Worm (Caenorhabditis elegans): ENCODE data around the gene mps-4.

The mps-4 gene

ce11 chrIII:8305816-8306215 lies 34.2 kb upstream of the mps-4 start:
- TF ChIP-seq ztf-29 (GFP tag; IDR thresholded peaks at IDR 0.05) (no peak), med-1 (GFP tag; optimal IDR thresholded peaks at IDR 0.05; ENCODE audit: insufficient read depth) (no peak), tab-1 (GFP tag; IDR thresholded peaks at IDR 0.05) (no peak), flt-1 (GFP tag; IDR thresholded peaks at IDR 0.05) (no peak), cog-1 (tag; optimal IDR thresholded peaks at IDR 0.05) (no peak), ref-1 (GFP tag; conservative IDR thresholded peaks at IDR 0.05) (no peak), T22C8.4 (GFP tag; IDR thresholded peaks at IDR 0.05) (no peak), ztf-23 (GFP tag; IDR thresholded peaks at IDR 0.05) (no peak), klf-2 (GFP tag; conservative IDR thresholded peaks at IDR 0.05) (no peak)

ce11 chrIII:8305304-8305703 lies 33.7 kb upstream of the mps-4 start:
- TF ChIP-seq med-1 (GFP tag; optimal IDR thresholded peaks at IDR 0.05; ENCODE audit: insufficient read depth) (no peak), T22C8.4 (GFP tag; IDR thresholded peaks at IDR 0.05) (no peak)

- TF ChIP-seq ztf-29 (GFP tag; IDR thresholded peaks at IDR 0.05), result no peak
- no peak for TF ChIP-seq med-1 (GFP tag; optimal IDR thresholded peaks at IDR 0.05; ENCODE audit: insufficient read depth)
- no peak for TF ChIP-seq tab-1 (GFP tag; IDR thresholded peaks at IDR 0.05)
- no peak for TF ChIP-seq klf-2 (GFP tag; conservative IDR thresholded peaks at IDR 0.05)
- TF ChIP-seq ref-1 (GFP tag; conservative IDR thresholded peaks at IDR 0.05), result no peak
- no peak for TF ChIP-seq T22C8.4 (GFP tag; IDR thresholded peaks at IDR 0.05)
- TF ChIP-seq ztf-23 (GFP tag; IDR thresholded peaks at IDR 0.05), result no peak
- no peak for TF ChIP-seq cog-1 (tag; optimal IDR thresholded peaks at IDR 0.05)
- TF ChIP-seq flt-1 (GFP tag; IDR thresholded peaks at IDR 0.05), result no peak
Observed at ce11 chrIII:8303440-8303839, 31.9 kb upstream of the mps-4 start.

ce11 chrIII:8300860-8301396 lies 29.4 kb upstream of the mps-4 start:
- no peak for TF ChIP-seq klf-2 (GFP tag; conservative IDR thresholded peaks at IDR 0.05)
- 0 out of 2 replicates have a peak, but pooled peaks have one; percentile 15 for TF ChIP-seq flt-1 (GFP tag; IDR thresholded peaks at IDR 0.05)

- TF ChIP-seq tab-1 (GFP tag; IDR thresholded peaks at IDR 0.05), result no peak
- TF ChIP-seq ztf-23 (GFP tag; IDR thresholded peaks at IDR 0.05), result no peak
- TF ChIP-seq flt-1 (GFP tag; IDR thresholded peaks at IDR 0.05), result no peak
- no peak for TF ChIP-seq cog-1 (tag; optimal IDR thresholded peaks at IDR 0.05)
- no peak for TF ChIP-seq ztf-29 (GFP tag; IDR thresholded peaks at IDR 0.05)
- no peak for TF ChIP-seq klf-2 (GFP tag; conservative IDR thresholded peaks at IDR 0.05)
Observed at ce11 chrIII:8299734-8300133, 28.2 kb upstream of the mps-4 start.

- TF ChIP-seq ztf-23 (GFP tag; IDR thresholded peaks at IDR 0.05), result no peak
- 0 out of 2 replicates have a peak, but pooled peaks have one; percentile 66 for TF ChIP-seq tab-1 (GFP tag; IDR thresholded peaks at IDR 0.05)
Observed at ce11 chrIII:8299078-8299587, 27.6 kb upstream of the mps-4 start.

ce11 chrIII:8298216-8298920 lies 26.8 kb upstream of the mps-4 start:
- TF ChIP-seq T22C8.4 (GFP tag; IDR thresholded peaks at IDR 0.05) (no peak), ztf-23 (GFP tag; IDR thresholded peaks at IDR 0.05) (no peak), med-1 (GFP tag; optimal IDR thresholded peaks at IDR 0.05; ENCODE audit: insufficient read depth) (no peak), ztf-29 (GFP tag; IDR thresholded peaks at IDR 0.05) (no peak), klf-2 (GFP tag; conservative IDR thresholded peaks at IDR 0.05) (no peak), flt-1 (GFP tag; IDR thresholded peaks at IDR 0.05) (no peak), cog-1 (tag; optimal IDR thresholded peaks at IDR 0.05) (no peak), ref-1 (GFP tag; conservative IDR thresholded peaks at IDR 0.05) (no peak), tab-1 (GFP tag; IDR thresholded peaks at IDR 0.05) (no peak)

- TF ChIP-seq flt-1 (GFP tag; IDR thresholded peaks at IDR 0.05), result no peak
- no peak for TF ChIP-seq ref-1 (GFP tag; conservative IDR thresholded peaks at IDR 0.05)
- TF ChIP-seq cog-1 (tag; optimal IDR thresholded peaks at IDR 0.05), result no peak
- TF ChIP-seq klf-2 (GFP tag; conservative IDR thresholded peaks at IDR 0.05), result no peak
- TF ChIP-seq ztf-29 (GFP tag; IDR thresholded peaks at IDR 0.05), result no peak
- no peak for TF ChIP-seq med-1 (GFP tag; optimal IDR thresholded peaks at IDR 0.05; ENCODE audit: insufficient read depth)
- TF ChIP-seq T22C8.4 (GFP tag; IDR thresholded peaks at IDR 0.05), result no peak
- no peak for TF ChIP-seq tab-1 (GFP tag; IDR thresholded peaks at IDR 0.05)
- TF ChIP-seq ztf-23 (GFP tag; IDR thresholded peaks at IDR 0.05), result no peak
Observed at ce11 chrIII:8293260-8293659, 21.7 kb upstream of the mps-4 start.

- no peak for TF ChIP-seq tab-1 (GFP tag; IDR thresholded peaks at IDR 0.05)
- TF ChIP-seq T22C8.4 (GFP tag; IDR thresholded peaks at IDR 0.05), result no peak
- TF ChIP-seq med-1 (GFP tag; optimal IDR thresholded peaks at IDR 0.05; ENCODE audit: insufficient read depth), result no peak
- TF ChIP-seq ztf-23 (GFP tag; IDR thresholded peaks at IDR 0.05), result no peak
- no peak for TF ChIP-seq ztf-29 (GFP tag; IDR thresholded peaks at IDR 0.05)
- no peak for TF ChIP-seq cog-1 (tag; optimal IDR thresholded peaks at IDR 0.05)
- TF ChIP-seq ref-1 (GFP tag; conservative IDR thresholded peaks at IDR 0.05), result no peak
- no peak for TF ChIP-seq klf-2 (GFP tag; conservative IDR thresholded peaks at IDR 0.05)
- TF ChIP-seq flt-1 (GFP tag; IDR thresholded peaks at IDR 0.05), result no peak
Observed at ce11 chrIII:8291268-8292032, 19.9 kb upstream of the mps-4 start.

ce11 chrIII:8289181-8289580 lies 17.6 kb upstream of the mps-4 start:
- TF ChIP-seq ztf-29 (GFP tag; IDR thresholded peaks at IDR 0.05) (no peak), med-1 (GFP tag; optimal IDR thresholded peaks at IDR 0.05; ENCODE audit: insufficient read depth) (no peak), ztf-23 (GFP tag; IDR thresholded peaks at IDR 0.05) (no peak), cog-1 (tag; optimal IDR thresholded peaks at IDR 0.05) (no peak), ref-1 (GFP tag; conservative IDR thresholded peaks at IDR 0.05) (no peak), klf-2 (GFP tag; conservative IDR thresholded peaks at IDR 0.05) (no peak), flt-1 (GFP tag; IDR thresholded peaks at IDR 0.05) (no peak), tab-1 (GFP tag; IDR thresholded peaks at IDR 0.05) (no peak), T22C8.4 (GFP tag; IDR thresholded peaks at IDR 0.05) (no peak)
